Fruit fly (Drosophila melanogaster): ENCODE results near the gene cpo.

The cpo gene

dm6 chr3R:17906145-17906544, 13.5 kb upstream of the cpo start, which contains the start of gene CG12347:
TSS of gene CG12347 (plus strand) at chr3R:17906445.
- TF ChIP-seq ase (GFP tag; IDR thresholded peaks at IDR 0.05) (no peak), rib (GFP tag; IDR thresholded peaks at IDR 0.05) (no peak), Hr51 (GFP tag; optimal IDR thresholded peaks at IDR 0.05) (no peak), Rfx (GFP tag; IDR thresholded peaks at IDR 0.05) (no peak), CG34422 (GFP tag; IDR thresholded peaks at IDR 0.05) (no peak), CG12299 (tag; optimal IDR thresholded peaks at IDR 0.05) (no peak), ATbp (GFP tag; optimal IDR thresholded peaks at IDR 0.05) (no peak), Aef1 (GFP tag; IDR thresholded peaks at IDR 0.05) (no peak), Atf3 (GFP tag; optimal IDR thresholded peaks at IDR 0.05) (no peak), CG6272 (GFP tag; IDR thresholded peaks at IDR 0.05) (no peak)

- TF ChIP-seq CG30431 (GFP tag; optimal IDR thresholded peaks at IDR 0.05) (no peak), Hand (GFP tag; optimal IDR thresholded peaks at IDR 0.05) (no peak), tio (GFP tag; optimal IDR thresholded peaks at IDR 0.05) (no peak), CG17328 (GFP tag; IDR thresholded peaks at IDR 0.05) (no peak), CG8388 (GFP tag; optimal IDR thresholded peaks at IDR 0.05) (no peak), fd96Cb (tag; optimal IDR thresholded peaks at IDR 0.05) (no peak), slp2 (GFP tag; optimal IDR thresholded peaks at IDR 0.05) (no peak), CG3407 (GFP tag; optimal IDR thresholded peaks at IDR 0.05) (no peak), prd (optimal IDR thresholded peaks at IDR 0.05) (no peak), prd (GFP tag; IDR thresholded peaks at IDR 0.05) (no peak), CG11504 (tag; optimal IDR thresholded peaks at IDR 0.05) (no peak), run (tag; optimal IDR thresholded peaks at IDR 0.05) (no peak), yki (optimal IDR thresholded peaks at IDR 0.05) (no peak), otp (GFP tag; IDR thresholded peaks at IDR 0.05) (no peak), zen (tag; optimal IDR thresholded peaks at IDR 0.05) (no peak), bcd (GFP tag; optimal IDR thresholded peaks at IDR 0.05) (no peak)
Measured at dm6 chr3R:17911076-17911475, 8.6 kb upstream of the cpo start, which contains the start of gene CG43445. TSS of gene CG43445 (plus strand) at chr3R:17911376.

- TF ChIP-seq Trl (optimal IDR thresholded peaks at IDR 0.05) (peak; percentile 42 to 73), Trl (GFP tag; optimal IDR thresholded peaks at IDR 0.05) (no peak), zf30C (GFP tag; optimal IDR thresholded peaks at IDR 0.05) (peak; percentile 1), Deaf1 (tag; optimal IDR thresholded peaks at IDR 0.05) (peak; percentile 27), CG3726 (GFP tag; IDR thresholded peaks at IDR 0.05) (no peak), CG16779 (GFP tag; IDR thresholded peaks at IDR 0.05) (0 out of 2 replicates have a peak, but pooled peaks have one; percentile 52), abd-A (tag; optimal IDR thresholded peaks at IDR 0.05) (peak; percentile 34), CG11695 (GFP tag; IDR thresholded peaks at IDR 0.05) (no peak)
Measured at dm6 chr3R:17916478-17916877, 3.2 kb upstream of the cpo start, which contains the start of gene Rim. TSS of gene Rim (minus strand) at chr3R:17916578.

dm6 chr3R:17917871-17918499, 1.6 kb upstream of the cpo start:
- TF ChIP-seq scrt (GFP tag; optimal IDR thresholded peaks at IDR 0.05), result peak; percentile 29
- no peak for TF ChIP-seq CG7372 (GFP tag; IDR thresholded peaks at IDR 0.05)
- peak; percentile 41 for TF ChIP-seq CG10543 (GFP tag; optimal IDR thresholded peaks at IDR 0.05)
- TF ChIP-seq CG34376 (GFP tag; optimal IDR thresholded peaks at IDR 0.05), result no peak
- no peak for TF ChIP-seq disco-r (GFP tag; optimal IDR thresholded peaks at IDR 0.05)
- no peak for TF ChIP-seq ttk (GFP tag; IDR thresholded peaks at IDR 0.05)
- no peak for TF ChIP-seq Oli (tag; optimal IDR thresholded peaks at IDR 0.05)
- peak; percentile 97 for TF ChIP-seq onecut (GFP tag; IDR thresholded peaks at IDR 0.05)
- TF ChIP-seq cwo (GFP tag; optimal IDR thresholded peaks at IDR 0.05), result peak; percentile 52
- no peak for TF ChIP-seq Abd-B (GFP tag; optimal IDR thresholded peaks at IDR 0.05)
- no peak for TF ChIP-seq dmrt11E (tag; optimal IDR thresholded peaks at IDR 0.05)
- no peak for TF ChIP-seq CG9797 (GFP tag; optimal IDR thresholded peaks at IDR 0.05)
- TF ChIP-seq NfI (GFP tag; optimal IDR thresholded peaks at IDR 0.05), result no peak
- peak; percentile 60 for TF ChIP-seq Med (GFP tag)
- no peak for TF ChIP-seq fd3F (GFP tag; optimal IDR thresholded peaks at IDR 0.05)

Measured in whole organism, embryonic.